Fruit fly (Drosophila melanogaster) whole organism, wandering third instar larva: ENCODE data around the gene CG4287.

Experiments used
- HLH106 ChIP-seq: fragments of 200-800 bp; optimal IDR thresholded peaks from 3 replicates; lab custom pipeline; 2019; ENCODE audit warnings: missing biosample characterization, mild to moderate bottlenecking, missing genetic modification characterization, moderate library complexity
- N ChIP-seq: fragments of >200 bp; optimal IDR thresholded peaks from 2 replicates; lab custom pipeline; 2018; ENCODE audit warnings: missing biosample characterization, missing external identifiers, missing genetic modification characterization
- brk ChIP-seq: fragments of 200-800 bp; sonication (Bioruptor generic); optimal IDR thresholded peaks from 2 replicates; lab custom pipeline; 2016; ENCODE audit warnings: missing biosample characterization, mild to moderate bottlenecking, missing genetic modification characterization
- dmrt93B ChIP-seq: fragments of 200-800 bp; sonication (Bioruptor generic); optimal IDR thresholded peaks from 2 replicates; lab custom pipeline; 2018; ENCODE audit warnings: missing biosample characterization, mild to moderate bottlenecking, missing genetic modification characterization
- pan ChIP-seq: fragments of >200 bp; optimal IDR thresholded peaks from 2 replicates; lab custom pipeline; 2017

dm6 chr3R:15985762-15986214, 22.1 kb upstream of the CG4287 start, which contains the start of gene srp:
- TF ChIP-seq pan (lab: Kevin White, UChicago) (no peak), HLH106 (tag; lab: Kevin White, UChicago) (no peak), dmrt93B (GFP tag; lab: Kevin White, UChicago) (no peak), brk (GFP tag; lab: Kevin White, UChicago) (no peak), N (GFP tag; lab: Kevin White, UChicago) (no peak)
